Fruit fly (Drosophila melanogaster) whole organism, larva: Measurements from ENCODE around the gene kumpel.

Source experiments
- noc ChIP-seq: fragments of 200-800 bp; sonication (Bioruptor generic); optimal IDR thresholded peaks from 3 replicates; lab custom pipeline; 2019; ENCODE audit warnings: missing biosample characterization, mild to moderate bottlenecking, missing genetic modification characterization, moderate library complexity

The kumpel gene

DNA sequence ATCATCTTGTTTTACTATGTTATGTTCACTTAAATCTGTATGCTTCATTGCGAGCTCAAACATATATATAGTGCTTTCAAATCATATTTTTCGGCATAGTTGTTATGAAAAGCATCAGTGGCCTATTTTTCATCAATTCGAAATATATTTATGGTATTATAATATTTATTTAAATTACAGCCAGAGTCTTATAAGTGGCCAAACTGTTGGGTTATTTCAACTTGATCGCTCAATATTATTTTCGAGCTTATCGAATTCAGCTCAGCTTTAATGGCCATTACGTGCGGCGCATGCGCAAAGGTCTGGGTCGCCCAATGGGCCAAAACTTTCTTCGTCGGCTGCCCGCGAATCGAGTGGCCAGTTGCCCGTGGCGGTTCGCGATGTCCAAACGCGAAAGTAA, 9.6 kb upstream of the kumpel start, which contains the start of gene Mco3:
TSS of gene Mco3 (plus strand) at position 301 of the 400 bp plus-strand sequence.
- no peak for TF ChIP-seq noc (tag; lab: Kevin White, UChicago)

DNA sequence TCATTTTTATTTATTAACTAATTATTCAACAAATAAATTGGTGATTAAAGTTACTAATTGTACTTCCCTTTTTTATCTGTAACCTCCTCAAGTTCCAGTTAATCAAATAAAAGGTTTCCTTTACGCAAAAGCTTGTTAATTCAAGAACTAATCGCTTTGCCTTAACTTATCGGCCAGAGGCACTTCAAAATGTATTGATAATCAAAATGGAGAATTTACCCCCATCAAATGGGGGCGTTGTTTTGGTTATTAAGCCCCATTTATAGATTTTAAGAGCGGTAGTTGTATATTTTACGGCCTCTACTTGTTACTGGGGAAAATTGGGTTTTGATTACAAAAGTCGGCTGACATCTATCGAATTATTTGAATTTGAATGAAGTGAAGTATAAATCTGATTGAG, 7.1 kb upstream of the kumpel start, which contains the start of gene CG31091:
TSS of gene CG31091 (plus strand) at position 214 of the 400 bp plus-strand sequence.
- TF ChIP-seq noc (tag; lab: Kevin White, UChicago): no peak

DNA sequence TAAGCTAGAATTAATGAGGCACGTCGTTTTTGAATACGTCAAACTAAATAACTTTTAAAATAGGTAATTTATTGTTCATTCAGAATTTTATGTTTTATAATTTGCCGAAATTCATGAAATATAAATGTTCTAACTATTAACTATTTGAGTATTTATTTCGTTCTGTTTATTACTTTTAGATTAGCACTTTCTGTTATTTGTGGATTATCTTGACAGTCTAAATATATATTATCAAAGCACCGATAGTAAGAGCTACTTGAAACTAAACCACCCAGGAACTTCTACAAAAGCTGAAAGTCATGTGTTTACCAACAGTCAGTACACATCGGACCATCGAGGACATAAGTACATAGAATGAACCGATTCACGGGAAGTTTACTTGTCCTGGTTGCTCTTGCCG, 4.5 kb upstream of the kumpel start, which contains the start of gene CG31089:
TSS of gene CG31089 (plus strand) at position 301 of the 400 bp plus-strand sequence.
- no peak for TF ChIP-seq noc (tag; lab: Kevin White, UChicago)

dm6 chr3R:25919912-25920311, 13.1 kb downstream of the kumpel start:
- no peak for TF ChIP-seq noc (tag; lab: Kevin White, UChicago)

dm6 chr3R:25922534-25922933, 15.7 kb downstream of the kumpel start, which contains the start of gene CG14546:
Gene CG14546, minus strand, starts transcription at chr3R:25922634.
- TF ChIP-seq noc (tag; lab: Kevin White, UChicago): no peak

DNA sequence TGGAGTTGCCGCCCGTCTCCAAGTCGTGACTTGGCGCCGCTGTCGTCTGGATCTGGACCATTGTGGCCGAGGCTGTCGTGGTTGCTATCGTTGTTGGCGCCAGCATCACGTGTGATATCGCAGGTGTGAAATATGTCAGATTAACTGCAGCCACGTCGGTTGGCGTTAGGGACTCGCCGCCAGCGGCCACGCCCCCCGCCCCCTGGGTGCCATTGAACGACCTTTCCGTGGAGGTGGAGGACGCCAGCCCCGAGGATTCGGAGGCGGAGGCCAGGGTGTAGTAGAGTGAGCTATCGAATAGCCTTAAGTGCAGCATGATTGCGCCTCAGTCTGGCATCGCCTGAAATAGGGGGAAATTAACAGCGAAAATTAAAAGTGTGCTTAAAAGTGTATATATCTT, 34.5 kb downstream of the kumpel start:
- TF ChIP-seq noc (tag; lab: Kevin White, UChicago): no peak

- no peak for TF ChIP-seq noc (tag; lab: Kevin White, UChicago)
Observed at dm6 chr3R:25956092-25956491, 49.3 kb downstream of the kumpel start, which contains the start of gene CCAP-R. Gene CCAP-R, minus strand, starts transcription at chr3R:25956270.

dm6 chr3R:25958979-25959378, 52.2 kb downstream of the kumpel start, which contains the start of gene CG14540:
Gene CG14540, plus strand, starts transcription at chr3R:25959279.
- TF ChIP-seq noc (tag; lab: Kevin White, UChicago): no peak

DNA sequence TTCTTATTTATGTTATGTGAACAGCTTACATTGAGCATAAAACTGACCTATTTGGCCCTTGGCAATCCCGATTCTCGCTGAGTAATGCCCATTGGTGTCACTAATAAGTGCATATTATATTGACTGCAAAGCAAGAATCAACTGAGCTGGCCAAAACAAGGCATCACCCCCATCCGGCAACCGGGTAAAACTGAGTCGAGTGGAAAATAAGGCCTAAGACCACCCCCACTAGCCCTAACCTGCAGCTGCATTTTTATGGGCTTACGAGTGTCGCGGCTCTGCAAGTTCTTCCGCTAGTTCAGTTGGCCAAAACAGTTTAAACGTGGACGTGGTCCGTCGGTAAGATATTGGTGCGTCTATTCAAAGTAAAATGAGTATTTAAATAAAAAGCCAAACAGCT, 54.9 kb downstream of the kumpel start, which contains the start of gene boss:
TSS of gene boss (plus strand) at position 301 of the 400 bp plus-strand sequence.
- no peak for TF ChIP-seq noc (tag; lab: Kevin White, UChicago)

DNA sequence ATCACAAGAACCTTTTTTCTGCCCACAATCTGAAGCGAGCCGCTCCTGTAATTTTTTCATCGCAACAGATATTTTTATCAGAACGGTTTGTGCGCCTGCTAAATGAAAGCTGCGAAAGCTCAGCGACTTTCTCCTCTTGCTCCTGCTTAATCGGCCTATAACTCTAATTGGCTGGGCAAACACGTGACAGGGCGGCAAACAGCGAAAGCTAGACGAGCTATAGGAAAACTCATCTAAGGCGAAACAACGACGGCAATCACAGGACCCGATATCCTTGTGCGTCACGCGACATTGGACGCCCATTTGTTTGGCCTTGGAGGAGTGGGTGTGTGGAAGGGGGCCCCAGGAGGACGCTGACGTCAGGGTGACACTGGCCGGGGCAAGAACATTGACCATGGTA, 60.1 kb downstream of the kumpel start:
- no peak for TF ChIP-seq noc (tag; lab: Kevin White, UChicago)

- TF ChIP-seq noc (tag; lab: Kevin White, UChicago): no peak
Observed at dm6 chr3R:25968486-25968885, 61.7 kb downstream of the kumpel start.

DNA sequence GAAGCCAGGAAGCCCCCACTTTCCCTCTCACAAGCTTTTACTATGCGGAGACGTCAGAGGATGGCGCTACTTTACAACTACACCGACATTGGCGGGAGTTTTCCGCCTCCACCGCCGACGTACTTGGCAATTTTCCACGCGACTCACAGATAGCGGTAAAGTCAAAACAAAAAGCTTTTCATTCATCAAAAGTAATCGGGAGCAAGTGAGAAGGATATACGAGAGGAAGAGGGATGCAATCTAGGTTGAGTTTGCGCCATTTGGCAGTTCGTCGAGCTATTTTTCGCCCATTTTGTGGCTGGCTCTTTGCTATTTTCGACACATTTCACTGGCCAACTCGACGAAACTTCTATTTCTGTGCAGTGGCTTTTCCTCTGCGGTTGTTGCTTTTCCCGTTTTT, 62.1 kb downstream of the kumpel start:
- TF ChIP-seq noc (tag; lab: Kevin White, UChicago): no peak

DNA sequence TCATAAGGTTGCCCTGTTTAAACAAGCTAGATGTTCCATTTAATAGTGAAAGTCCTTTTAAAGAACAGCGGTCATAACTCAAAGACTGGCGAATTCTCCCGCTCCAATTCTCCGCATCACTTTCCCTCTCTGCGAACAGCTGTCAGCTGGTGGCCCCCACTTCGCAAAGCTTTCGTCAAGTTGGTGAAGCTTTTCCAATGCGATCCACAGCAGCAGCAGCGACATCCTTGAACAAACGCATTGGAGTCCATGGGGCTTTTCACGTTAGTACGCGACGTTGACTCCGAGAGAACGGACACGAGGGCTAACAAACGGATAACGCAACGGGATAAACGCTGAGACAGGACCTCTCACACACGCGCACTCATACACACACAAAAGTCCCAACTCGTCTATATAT, 63.0 kb downstream of the kumpel start, which contains the start of gene fid:
TSS of gene fid (plus strand) at position 301 of the 400 bp plus-strand sequence.
- no peak for TF ChIP-seq noc (tag; lab: Kevin White, UChicago)
